Fruit fly (Drosophila melanogaster): ENCODE measurements around the gene CG14072.

DNA sequence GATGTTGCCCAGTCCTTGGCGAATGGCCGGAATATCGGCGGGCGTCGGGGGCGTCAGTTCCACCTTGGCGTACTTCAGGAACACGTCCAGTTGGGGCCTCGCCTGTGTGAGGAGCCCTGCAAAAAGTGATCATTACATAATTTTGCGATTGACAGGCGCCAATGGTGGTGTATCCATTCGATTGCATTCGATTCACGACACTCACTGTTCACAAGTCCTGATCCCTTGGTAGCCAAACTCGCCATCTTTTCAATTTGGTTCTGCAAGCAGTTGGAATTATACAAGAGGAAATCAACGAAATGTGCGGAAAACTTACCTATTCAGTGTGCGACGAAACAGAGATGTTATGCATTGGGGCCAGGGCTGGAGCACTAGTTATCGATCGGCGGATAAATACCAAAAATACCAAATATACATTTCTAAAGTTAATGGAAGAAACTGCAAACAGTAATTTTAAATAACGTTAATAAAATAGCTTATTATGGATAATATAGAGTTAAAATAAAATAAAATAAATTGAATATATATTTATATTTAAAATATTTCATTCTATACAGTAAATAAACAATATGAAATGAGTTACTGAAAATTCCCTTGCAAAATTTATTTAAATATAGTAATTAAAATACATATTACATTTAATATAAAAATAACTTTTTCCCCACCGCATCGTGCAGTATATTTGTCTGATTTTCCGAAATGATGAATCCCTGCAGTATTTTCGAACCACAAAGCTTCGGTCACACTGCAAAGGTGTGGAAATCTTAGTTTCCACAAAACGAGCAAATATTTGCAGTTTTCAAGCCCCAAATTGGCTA is 39.8 kb downstream of the CG14072 start, which contains the start of the genes ATPsynG and SCAR:
- no peak for TF ChIP-seq usp (GFP tag; optimal IDR thresholded peaks at IDR 0.05)
- TF ChIP-seq CG8478 (optimal IDR thresholded peaks at IDR 0.05), result no peak
- TF ChIP-seq pan (optimal IDR thresholded peaks at IDR 0.05), result no peak

Measured in whole organism.